Worm (Caenorhabditis elegans) whole organism, L1 larva: ENCODE data around the gene C35D6.3.
A peak's percentile ranks its signal among the peaks of the same experiment; 100 is the strongest.

Source experiments
- C04F5.9 ChIP-seq: sonication (generic microtip); optimal IDR thresholded peaks from 2 replicates; lab custom pipeline; 2016; ENCODE audit warnings: missing genetic modification characterization, missing compliant biosample characterization
- C16A3.4 ChIP-seq: fragments of 150-350 bp; optimal IDR thresholded peaks from 2 replicates; lab custom pipeline; 2014; ENCODE audit warnings: missing biosample characterization, missing genetic modification characterization
- Y116A8C.19 ChIP-seq: sonication (generic microtip); optimal IDR thresholded peaks from 2 replicates; lab custom pipeline; 2016; ENCODE audit warnings: missing compliant biosample characterization, missing genetic modification characterization, borderline replicate concordance
- aly-2 ChIP-seq: fragments of 150-350 bp; optimal IDR thresholded peaks from 2 replicates; lab custom pipeline; 2014; ENCODE audit warnings: missing biosample characterization, missing genetic modification characterization
- ceh-8 ChIP-seq: fragments of 200-800 bp; sonication (Bioruptor generic); optimal IDR thresholded peaks from 2 replicates; lab custom pipeline; 2018; ENCODE audit warnings: mild to moderate bottlenecking, missing genetic modification characterization, moderate library complexity, missing compliant biosample characterization
- ceh-82 ChIP-seq, 3 experiments: fragments of 150-350 bp in 1 of 3; sonication (generic microtip) in 2 of 3; optimal IDR thresholded peaks; 2 replicates each; lab custom pipeline; 2014 to 2017; ENCODE audit warnings: missing biosample characterization in 3 of 3, missing genetic modification characterization in 3 of 3
- ceh-88 ChIP-seq: fragments of 200-800 bp; sonication (Bioruptor generic); IDR thresholded peaks from 2 replicates; pipeline ENCODE4 v1.3.6; 2022; ENCODE audit warnings: missing genetic modification characterization, missing compliant biosample characterization
- ces-1 ChIP-seq: fragments of 150-350 bp; optimal IDR thresholded peaks from 2 replicates; lab custom pipeline; 2014; ENCODE audit warnings: missing biosample characterization, missing genetic modification reagents, missing genetic modification characterization
- efl-1 ChIP-seq, 4 experiments: fragments of 150-350 bp; optimal IDR thresholded peaks in 3 of 4; peaks in 1 of 4; 1 replicate in 1 of 4; 2 replicates in 3 of 4; lab custom pipeline; 2014; ENCODE audit warnings: missing biosample characterization in 2 of 4, missing genetic modification characterization in 2 of 4, missing genetic modification reagents in 2 of 4
- efl-3 ChIP-seq: fragments of 200-800 bp; sonication (Bioruptor generic); optimal IDR thresholded peaks from 2 replicates; lab custom pipeline; 2018; ENCODE audit warnings: mild to moderate bottlenecking, missing genetic modification characterization, missing compliant biosample characterization
- egl-13 ChIP-seq: sonication (generic microtip); optimal IDR thresholded peaks from 2 replicates; lab custom pipeline; 2016; ENCODE audit warnings: missing genotype, missing genetic modification reagents, missing genetic modification characterization, missing compliant biosample characterization
- egl-27 ChIP-seq, 2 experiments: fragments of 150-350 bp in 1 of 2; sonication (generic microtip); optimal IDR thresholded peaks; 3 replicates each; lab custom pipeline; 2017 to 2018; ENCODE audit warnings: missing biosample characterization in 2 of 2, missing genetic modification characterization in 2 of 2, missing genetic modification reagents in 2 of 2
- elt-2 ChIP-seq: sonication (generic microtip); optimal IDR thresholded peaks from 2 replicates; lab custom pipeline; 2016; ENCODE audit warnings: missing genetic modification characterization, mild to moderate bottlenecking, inconsistent platforms, missing compliant biosample characterization, missing genetic modification reagents
- ets-5 ChIP-seq: fragments of 200-800 bp; sonication (Bioruptor generic); IDR thresholded peaks from 2 replicates; pipeline ENCODE4 v1.3.6; 2022; ENCODE audit warnings: missing genetic modification characterization, missing compliant biosample characterization
- fos-1 ChIP-seq: fragments of 150-350 bp; optimal IDR thresholded peaks from 2 replicates; lab custom pipeline; 2014; ENCODE audit warnings: missing biosample characterization, missing genetic modification characterization
- grh-1 ChIP-seq: fragments of 200-800 bp; sonication (Bioruptor generic); IDR thresholded peaks from 2 replicates; pipeline ENCODE4 v1.3.6; 2022; ENCODE audit warnings: missing genetic modification reagents, missing genetic modification characterization, missing compliant biosample characterization
- hlh-17 ChIP-seq: fragments of 200-800 bp; sonication (Bioruptor generic); optimal IDR thresholded peaks from 2 replicates; lab custom pipeline; 2018; ENCODE audit warnings: missing genetic modification characterization, mild to moderate bottlenecking, missing compliant biosample characterization, moderate library complexity, borderline replicate concordance
- hlh-4 ChIP-seq: sonication (generic microtip); optimal IDR thresholded peaks from 2 replicates; lab custom pipeline; 2016; ENCODE audit warnings: mild to moderate bottlenecking, missing genetic modification characterization, missing compliant biosample characterization
- irx-1 ChIP-seq: sonication (generic microtip); optimal IDR thresholded peaks from 2 replicates; lab custom pipeline; 2016; ENCODE audit warnings: missing genetic modification characterization, missing compliant biosample characterization
- isw-1 ChIP-seq: fragments of 200-800 bp; sonication (Bioruptor generic); IDR thresholded peaks from 2 replicates; pipeline ENCODE4 v1.3.6; 2022; ENCODE audit warnings: missing genetic modification characterization, missing compliant biosample characterization
- lin-13 ChIP-seq: fragments of 150-350 bp; optimal IDR thresholded peaks from 2 replicates; lab custom pipeline; 2014; ENCODE audit warnings: missing biosample characterization, missing genetic modification reagents, missing genetic modification characterization
- lin-14 ChIP-seq: fragments of 200-800 bp; sonication (Bioruptor generic); optimal IDR thresholded peaks from 2 replicates; lab custom pipeline; 2018; ENCODE audit warnings: mild to moderate bottlenecking, missing genetic modification characterization, moderate library complexity, missing compliant biosample characterization
- lin-35 ChIP-seq, 2 experiments: fragments of 150-350 bp; optimal IDR thresholded peaks; 2 replicates each; lab custom pipeline; 2014; ENCODE audit warnings: missing biosample characterization in 2 of 2, missing genetic modification characterization in 2 of 2, missing genetic modification reagents in 2 of 2
- lin-39 ChIP-seq: fragments of 150-350 bp; optimal IDR thresholded peaks from 2 replicates; lab custom pipeline; 2014; ENCODE audit warnings: missing biosample characterization, missing genetic modification reagents, missing genetic modification characterization
- lir-3 ChIP-seq: sonication (generic microtip); optimal IDR thresholded peaks from 2 replicates; lab custom pipeline; 2016; ENCODE audit warnings: mild to moderate bottlenecking, missing genetic modification characterization, moderate library complexity, missing compliant biosample characterization; ENCODE audit not compliant: poor library complexity
- mab-9 ChIP-seq: fragments of 200-800 bp; sonication (Bioruptor generic); IDR thresholded peaks from 2 replicates; pipeline ENCODE4 v1.3.6; 2022; ENCODE audit warnings: missing genetic modification reagents, missing genetic modification characterization, missing compliant biosample characterization
- mep-1 ChIP-seq: fragments of 150-350 bp; optimal IDR thresholded peaks from 2 replicates; lab custom pipeline; 2014; ENCODE audit warnings: missing biosample characterization, missing genetic modification characterization
- nhr-11 ChIP-seq: fragments of 150-350 bp; optimal IDR thresholded peaks from 2 replicates; lab custom pipeline; 2014; ENCODE audit warnings: missing biosample characterization, missing genetic modification characterization
- nhr-12 ChIP-seq: sonication (generic microtip); optimal IDR thresholded peaks from 2 replicates; lab custom pipeline; 2017; ENCODE audit warnings: missing biosample characterization, missing genetic modification characterization
- nhr-237 ChIP-seq: fragments of 150-350 bp; optimal IDR thresholded peaks from 2 replicates; lab custom pipeline; 2014; ENCODE audit warnings: missing biosample characterization, missing genetic modification characterization
- nhr-71 ChIP-seq: sonication (generic microtip); optimal IDR thresholded peaks from 2 replicates; lab custom pipeline; 2016; ENCODE audit warnings: mild to moderate bottlenecking, missing genetic modification characterization, moderate library complexity, missing compliant biosample characterization
- nhr-76 ChIP-seq: sonication (generic microtip); optimal IDR thresholded peaks from 2 replicates; lab custom pipeline; 2017; ENCODE audit warnings: missing biosample characterization, missing genetic modification characterization
- nhr-77 ChIP-seq: fragments of 150-350 bp; optimal IDR thresholded peaks from 2 replicates; lab custom pipeline; 2014; ENCODE audit warnings: missing biosample characterization, missing genetic modification characterization
- nhr-90 ChIP-seq: sonication (generic microtip); optimal IDR thresholded peaks from 2 replicates; lab custom pipeline; 2016; ENCODE audit warnings: mild to moderate bottlenecking, missing genetic modification characterization, missing compliant biosample characterization; ENCODE audit not compliant: poor library complexity
- pag-3 ChIP-seq: sonication (generic microtip); optimal IDR thresholded peaks from 2 replicates; lab custom pipeline; 2017; ENCODE audit warnings: missing genetic modification characterization, mild to moderate bottlenecking, missing compliant biosample characterization, antibody characterized with exemption, borderline replicate concordance; ENCODE audit not compliant: insufficient read depth
- pax-3 ChIP-seq: fragments of 200-800 bp; sonication (Bioruptor generic); optimal IDR thresholded peaks from 2 replicates; lab custom pipeline; 2018; ENCODE audit warnings: mild to moderate bottlenecking, missing genetic modification characterization, moderate library complexity, missing compliant biosample characterization
- sox-4 ChIP-seq: sonication (generic microtip); optimal IDR thresholded peaks from 2 replicates; lab custom pipeline; 2016; ENCODE audit warnings: missing genetic modification characterization, missing compliant biosample characterization
- swsn-7 ChIP-seq: sonication (generic microtip); optimal IDR thresholded peaks from 2 replicates; lab custom pipeline; 2016; ENCODE audit warnings: missing genetic modification characterization, missing compliant biosample characterization
- tbx-2 ChIP-seq: sonication (generic microtip); optimal IDR thresholded peaks from 2 replicates; lab custom pipeline; 2016; ENCODE audit warnings: missing genetic modification characterization, missing compliant biosample characterization
- tlp-1 ChIP-seq: fragments of 150-350 bp; optimal IDR thresholded peaks from 2 replicates; lab custom pipeline; 2014; ENCODE audit warnings: missing biosample characterization, missing genetic modification characterization
- unc-130 ChIP-seq: fragments of 150-350 bp; optimal IDR thresholded peaks from 2 replicates; lab custom pipeline; 2017; ENCODE audit warnings: missing biosample characterization, missing genetic modification characterization, inconsistent platforms
- vab-15 ChIP-seq: sonication (generic microtip); optimal IDR thresholded peaks from 2 replicates; lab custom pipeline; 2017; ENCODE audit warnings: missing genotype, mild to moderate bottlenecking, missing genetic modification characterization, missing compliant biosample characterization
- xbp-1 ChIP-seq: sonication (generic microtip); optimal IDR thresholded peaks from 2 replicates; lab custom pipeline; 2016; ENCODE audit warnings: missing genetic modification characterization, missing compliant biosample characterization
- zag-1 ChIP-seq: fragments of 150-350 bp; optimal IDR thresholded peaks from 2 replicates; lab custom pipeline; 2014; ENCODE audit warnings: missing biosample characterization, missing genetic modification characterization
- zip-4 ChIP-seq: fragments of 200-800 bp; sonication (Bioruptor generic); optimal IDR thresholded peaks from 2 replicates; lab custom pipeline; 2018; ENCODE audit warnings: mild to moderate bottlenecking, missing genetic modification characterization, moderate library complexity, missing compliant biosample characterization
- ztf-11 ChIP-seq, 2 experiments: sonication (generic microtip); optimal IDR thresholded peaks; 2 replicates each; lab custom pipeline; 2016 to 2017; ENCODE audit warnings: missing genetic modification characterization in 2 of 2, missing biosample characterization in 1 of 2, missing compliant biosample characterization in 1 of 2
- ztf-4 ChIP-seq: fragments of 150-350 bp; optimal IDR thresholded peaks from 2 replicates; lab custom pipeline; 2014; ENCODE audit warnings: missing biosample characterization, missing genetic modification characterization

Gene C35D6.3

DNA sequence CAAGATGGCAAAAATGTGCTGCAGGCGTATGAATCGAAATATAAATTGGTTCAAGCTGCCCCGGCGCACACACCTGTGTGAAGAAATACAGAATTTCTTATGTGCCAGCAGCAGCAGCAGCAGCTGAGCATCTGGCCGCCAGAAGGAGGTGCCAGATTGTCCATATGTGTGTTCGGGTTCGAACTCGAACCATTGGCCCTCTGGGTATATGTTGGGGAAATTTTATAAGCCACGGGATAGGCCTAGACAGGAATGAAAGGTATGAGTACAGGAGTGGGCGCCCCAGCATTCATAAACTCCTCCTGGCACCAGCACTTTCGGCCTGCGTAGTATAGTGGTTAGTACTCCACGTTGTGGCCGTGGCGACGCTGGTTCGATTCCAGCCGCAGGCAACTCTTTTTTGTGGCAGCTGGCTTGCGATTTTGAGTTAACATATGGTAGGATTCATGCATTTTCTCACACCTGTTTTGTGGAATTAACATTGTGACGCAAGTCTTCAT, 41.6 kb downstream of the C35D6.3 start (continued):
- TF ChIP-seq pag-3 (tag; lab: Kevin White, UChicago) (no peak), ztf-11 (tag; optimal IDR thresholded peaks at IDR 0.05; lab: Kevin White, UChicago) (peak in 1 of 2 experiments; percentile 16), xbp-1 (tag; lab: Kevin White, UChicago) (peak; percentile 8), nhr-11 (tag; lab: Kevin White, UChicago) (no peak), nhr-90 (tag; lab: Kevin White, UChicago) (peak; percentile 44), zip-4 (no peak), efl-3 (GFP tag; lab: Kevin White, UChicago) (no peak), ceh-88 (GFP tag; lab: Robert Waterston, UW) (no peak), egl-27 (tag; optimal IDR thresholded peaks at IDR 0.05; lab: Kevin White, UChicago) (no peak), elt-2 (tag; lab: Kevin White, UChicago) (peak; percentile 9), isw-1 (GFP tag; lab: Robert Waterston, UW) (no peak), irx-1 (tag; lab: Kevin White, UChicago) (peak; percentile 40), lir-3 (tag; lab: Kevin White, UChicago) (no peak), aly-2 (tag; lab: Kevin White, UChicago) (no peak), nhr-12 (tag; lab: Kevin White, UChicago) (no peak), C16A3.4 (peak; percentile 49), lin-39 (tag; lab: Kevin White, UChicago) (no peak), zag-1 (no peak), lin-35 (GFP tag; optimal IDR thresholded peaks at IDR 0.05; lab: Kevin White, UChicago) (peak; percentile 26 to 66), ceh-8 (GFP tag; lab: Kevin White, UChicago) (no peak), mep-1 (tag; lab: Kevin White, UChicago) (peak; percentile 17), ces-1 (GFP tag; lab: Kevin White, UChicago) (no peak), ceh-82 (tag; optimal IDR thresholded peaks at IDR 0.05; lab: Kevin White, UChicago) (peak in 2 of 3 experiments; percentile 19 to 43), unc-130 (tag; lab: Kevin White, UChicago) (peak; percentile 59), lin-13 (no peak), nhr-77 (peak; percentile 44), fos-1 (tag; lab: Kevin White, UChicago) (no peak), Y116A8C.19 (no peak), lin-14 (GFP tag; lab: Kevin White, UChicago) (peak; percentile 17), pax-3 (tag; lab: Kevin White, UChicago) (no peak)

DNA sequence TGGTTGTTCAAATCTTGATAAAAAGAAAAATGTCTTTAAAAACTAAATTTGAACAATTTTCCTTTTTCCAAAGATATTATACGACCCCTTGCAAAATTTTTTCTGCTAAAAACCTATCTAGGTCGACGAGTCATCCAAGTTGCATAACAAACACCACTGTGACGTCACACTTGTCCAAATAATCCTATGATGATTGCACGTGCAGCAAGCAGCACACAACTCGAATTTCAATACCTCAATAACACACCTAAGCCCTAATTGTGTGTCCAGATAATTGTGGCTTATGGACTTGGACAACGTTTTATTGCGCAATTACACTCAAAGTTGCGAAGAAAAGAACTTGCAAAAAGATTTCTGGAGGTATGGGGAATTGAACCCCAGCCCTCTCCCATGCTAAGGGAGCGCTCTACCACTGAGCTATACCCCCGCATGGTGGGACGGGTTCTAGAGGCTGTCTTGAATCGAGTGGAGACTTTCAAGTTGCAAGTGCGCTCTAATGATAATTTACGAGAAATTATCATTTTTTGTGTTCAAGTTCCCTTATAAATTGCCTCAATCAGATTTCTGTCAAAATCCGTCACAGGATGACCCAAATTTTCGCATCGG, 42.3 kb downstream of the C35D6.3 start:
- TF ChIP-seq nhr-71 (peak; percentile 79), nhr-76 (tag; lab: Kevin White, UChicago) (no peak), C16A3.4 (peak; percentile 63), vab-15 (tag; lab: Kevin White, UChicago) (no peak), unc-130 (tag; lab: Kevin White, UChicago) (peak; percentile 28), sox-4 (tag; lab: Kevin White, UChicago) (no peak), grh-1 (GFP tag; lab: Robert Waterston, UW) (no peak), tbx-2 (tag; lab: Kevin White, UChicago) (peak; percentile 45), ztf-4 (tag; lab: Kevin White, UChicago) (no peak), hlh-17 (GFP tag; lab: Kevin White, UChicago) (no peak), mab-9 (GFP tag; lab: Robert Waterston, UW) (peak; percentile 59; the same call in 1 of the 2 replicates), egl-13 (tag; lab: Kevin White, UChicago) (peak; percentile 45), isw-1 (GFP tag; lab: Robert Waterston, UW) (peak; percentile 24; the same call in 1 of the 2 replicates), zag-1 (no peak), lin-35 (GFP tag; optimal IDR thresholded peaks at IDR 0.05; lab: Kevin White, UChicago) (peak; percentile 31 to 60), tlp-1 (tag; lab: Kevin White, UChicago) (no peak), lin-39 (tag; lab: Kevin White, UChicago) (no peak), nhr-237 (no peak), efl-1 (optimal IDR thresholded peaks at IDR 0.05; lab: Kevin White, UChicago) (peak in 1 of 2 experiments; percentile 51), efl-1 (GFP tag; optimal IDR thresholded peaks at IDR 0.05 in 1 of 2; lab: Kevin White, UChicago) (peak; percentile 35 to 85), fos-1 (tag; lab: Kevin White, UChicago) (no peak), xbp-1 (tag; lab: Kevin White, UChicago) (peak; percentile 61), egl-27 (tag; optimal IDR thresholded peaks at IDR 0.05; lab: Kevin White, UChicago) (no peak), pax-3 (tag; lab: Kevin White, UChicago) (peak; percentile 58), nhr-90 (tag; lab: Kevin White, UChicago) (peak; percentile 79), nhr-77 (peak; percentile 57), hlh-4 (tag; lab: Kevin White, UChicago) (no peak), C04F5.9 (peak; percentile 19), swsn-7 (tag; lab: Kevin White, UChicago) (peak; percentile 52), ets-5 (no peak)
